Fruit fly (Drosophila melanogaster) whole organism, prepupa: ENCODE measurements around the gene dsd.

ENCODE experiments used
- Blimp-1 ChIP-seq: fragments of 200-800 bp; sonication (Bioruptor generic); optimal IDR thresholded peaks from 3 replicates; lab custom pipeline; 2017; ENCODE audit warnings: missing biosample characterization, missing genetic modification characterization, mild to moderate bottlenecking, moderate library complexity, missing genetic modification reagents
- CG10669 ChIP-seq: fragments of 200-800 bp; sonication (Bioruptor generic); optimal IDR thresholded peaks from 3 replicates; lab custom pipeline; 2018; ENCODE audit warnings: missing biosample characterization, mild to moderate bottlenecking, missing genetic modification characterization, moderate library complexity
- CG11762 ChIP-seq: fragments of 200-800 bp; sonication (Bioruptor generic); optimal IDR thresholded peaks from 3 replicates; lab custom pipeline; 2016; ENCODE audit warnings: missing biosample characterization, missing genetic modification characterization; ENCODE audit not compliant: insufficient read depth
- CG11902 ChIP-seq: fragments of 200-800 bp; sonication (Bioruptor generic); optimal IDR thresholded peaks from 3 replicates; lab custom pipeline; 2016; ENCODE audit warnings: missing biosample characterization, missing genetic modification characterization
- CG3032 ChIP-seq: fragments of 200-800 bp; optimal IDR thresholded peaks from 2 replicates; lab custom pipeline; 2019; ENCODE audit warnings: missing biosample characterization, mild to moderate bottlenecking, missing genetic modification characterization, moderate library complexity
- CG34406 ChIP-seq: fragments of 200-800 bp; sonication (Bioruptor generic); optimal IDR thresholded peaks from 3 replicates; lab custom pipeline; 2016; ENCODE audit warnings: missing biosample characterization, missing genetic modification characterization
- CG6163 ChIP-seq: fragments of 200-800 bp; sonication (Bioruptor generic); IDR thresholded peaks from 3 replicates; pipeline ENCODE4 v1.3.6; 2022; ENCODE audit warnings: missing biosample characterization, missing genetic modification characterization
- CG6276 ChIP-seq: fragments of 200-800 bp; sonication (Bioruptor generic); optimal IDR thresholded peaks from 2 replicates; lab custom pipeline; 2017; ENCODE audit warnings: missing biosample characterization, mild to moderate bottlenecking, missing genetic modification characterization
- CG6808 ChIP-seq: fragments of 200-800 bp; sonication (Bioruptor generic); optimal IDR thresholded peaks from 3 replicates; lab custom pipeline; 2017; ENCODE audit warnings: missing biosample characterization, missing genetic modification characterization, mild to moderate bottlenecking, moderate library complexity, missing genetic modification reagents
- CG6854 ChIP-seq: fragments of 200-800 bp; sonication (Bioruptor generic); optimal IDR thresholded peaks from 2 replicates; lab custom pipeline; 2017; ENCODE audit warnings: missing biosample characterization, mild to moderate bottlenecking, missing genetic modification characterization
- CG7368 ChIP-seq: fragments of 200-800 bp; sonication (Bioruptor generic); optimal IDR thresholded peaks from 3 replicates; lab custom pipeline; 2016; ENCODE audit warnings: missing biosample characterization, missing genetic modification characterization
- CG8119 ChIP-seq: fragments of 200-800 bp; sonication (Bioruptor generic); IDR thresholded peaks from 3 replicates; pipeline ENCODE4 v1.3.6; 2022; ENCODE audit warnings: missing biosample characterization, missing genetic modification characterization
- CG8319 ChIP-seq: fragments of 200-800 bp; sonication (Bioruptor generic); optimal IDR thresholded peaks from 3 replicates; lab custom pipeline; 2016; ENCODE audit warnings: missing biosample characterization, missing genetic modification characterization
- CG9139 ChIP-seq: fragments of 200-800 bp; sonication (Bioruptor generic); optimal IDR thresholded peaks from 3 replicates; lab custom pipeline; 2017; ENCODE audit warnings: missing biosample characterization, mild to moderate bottlenecking, missing genetic modification characterization
- Eip75B ChIP-seq: fragments of 200-800 bp; sonication (Bioruptor generic); optimal IDR thresholded peaks from 3 replicates; lab custom pipeline; 2016; ENCODE audit warnings: missing biosample characterization, missing genetic modification characterization
- Eip93F ChIP-seq: fragments of 200-800 bp; sonication (Bioruptor generic); optimal IDR thresholded peaks from 2 replicates; lab custom pipeline; 2016; ENCODE audit warnings: missing biosample characterization, mild to moderate bottlenecking, missing genetic modification characterization
- Gug ChIP-seq: fragments of 200-800 bp; sonication (Bioruptor generic); IDR thresholded peaks from 2 replicates; pipeline ENCODE4 v1.3.6; 2022; ENCODE audit warnings: missing biosample characterization, missing genetic modification characterization
- Hr38 ChIP-seq: sonication (Bioruptor generic); optimal IDR thresholded peaks from 2 replicates; lab custom pipeline; 2016; ENCODE audit warnings: missing biosample characterization, missing genetic modification characterization
- Sox102F ChIP-seq: fragments of 200-800 bp; sonication (Bioruptor generic); optimal IDR thresholded peaks from 2 replicates; lab custom pipeline; 2016; ENCODE audit warnings: missing biosample characterization, mild to moderate bottlenecking, missing genetic modification characterization
- acj6 ChIP-seq: fragments of 200-800 bp; sonication (Bioruptor generic); optimal IDR thresholded peaks from 3 replicates; lab custom pipeline; 2016; ENCODE audit warnings: missing biosample characterization, missing genetic modification characterization
- cyc ChIP-seq: fragments of 200-800 bp; sonication (Bioruptor generic); optimal IDR thresholded peaks from 3 replicates; lab custom pipeline; 2016; ENCODE audit warnings: missing biosample characterization, missing genetic modification characterization
- dac ChIP-seq: fragments of 200-800 bp; sonication (Bioruptor generic); optimal IDR thresholded peaks from 2 replicates; lab custom pipeline; 2017; ENCODE audit warnings: missing biosample characterization, mild to moderate bottlenecking, missing genetic modification characterization
- dsx ChIP-seq: fragments of 200-800 bp; optimal IDR thresholded peaks from 3 replicates; lab custom pipeline; 2019; ENCODE audit warnings: missing biosample characterization, mild to moderate bottlenecking, missing genetic modification characterization, moderate library complexity; ENCODE audit not compliant: poor library complexity, severe bottlenecking
- eg ChIP-seq: fragments of 200-800 bp; sonication (Bioruptor generic); IDR thresholded peaks from 3 replicates; pipeline ENCODE4 v1.3.6; 2022; ENCODE audit warnings: missing biosample characterization, missing genetic modification characterization
- fd59A ChIP-seq: fragments of 200-800 bp; sonication (Bioruptor generic); optimal IDR thresholded peaks from 2 replicates; lab custom pipeline; 2017; ENCODE audit warnings: missing biosample characterization, mild to moderate bottlenecking, missing genetic modification characterization, missing genetic modification reagents
- fd85E ChIP-seq: fragments of 200-800 bp; sonication (Bioruptor generic); optimal IDR thresholded peaks from 3 replicates; lab custom pipeline; 2016; ENCODE audit warnings: missing biosample characterization, missing genetic modification characterization
- fkh ChIP-seq: fragments of 200-800 bp; sonication (Bioruptor generic); optimal IDR thresholded peaks from 3 replicates; lab custom pipeline; 2017; ENCODE audit warnings: missing biosample characterization, mild to moderate bottlenecking, missing genetic modification characterization, moderate library complexity
- net ChIP-seq: fragments of 200-800 bp; sonication (Bioruptor generic); optimal IDR thresholded peaks from 3 replicates; lab custom pipeline; 2016; ENCODE audit warnings: missing biosample characterization, missing genetic modification characterization
- pdm3 ChIP-seq: fragments of 200-800 bp; sonication (Bioruptor generic); optimal IDR thresholded peaks from 3 replicates; lab custom pipeline; 2016; ENCODE audit warnings: missing biosample characterization, missing genetic modification characterization
- salr ChIP-seq, 2 experiments: fragments of 200-800 bp; sonication (Bioruptor generic); optimal IDR thresholded peaks; 3 replicates each; lab custom pipeline; 2016 to 2018; ENCODE audit warnings: missing biosample characterization in 2 of 2, missing genetic modification characterization in 2 of 2, mild to moderate bottlenecking in 1 of 2
- spab ChIP-seq: fragments of 200-800 bp; sonication (Bioruptor generic); optimal IDR thresholded peaks from 2 replicates; lab custom pipeline; 2017; ENCODE audit warnings: missing biosample characterization, mild to moderate bottlenecking, missing genetic modification characterization, missing genetic modification reagents
- vri ChIP-seq: fragments of 200-800 bp; sonication (Bioruptor generic); optimal IDR thresholded peaks from 3 replicates; lab custom pipeline; 2016; ENCODE audit warnings: missing biosample characterization, mild to moderate bottlenecking, missing genetic modification characterization

dsd gene

DNA sequence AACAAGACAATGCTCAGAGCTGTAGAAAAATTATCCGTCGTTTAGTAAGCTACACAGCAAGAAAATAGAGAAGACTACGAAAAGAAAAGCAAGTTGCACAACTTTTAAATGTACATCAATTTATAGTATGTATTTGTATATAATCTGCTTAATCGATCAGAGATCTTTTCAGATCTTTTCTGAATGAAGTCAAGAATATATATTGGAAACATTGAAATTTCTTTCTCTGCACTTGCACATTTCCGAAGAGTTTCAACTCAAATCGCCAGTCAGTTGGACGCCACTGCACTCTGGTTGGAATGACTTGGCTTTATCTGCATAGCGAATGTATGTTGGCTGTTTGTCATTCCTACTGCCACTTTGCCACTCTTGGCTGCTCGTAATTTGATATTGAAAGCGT lies 53.3 kb downstream of the dsd start (continued):
- TF ChIP-seq dac (peak; percentile 54), Hr38 (GFP tag; lab: Kevin White, UChicago) (no peak), fd85E (GFP tag; lab: Kevin White, UChicago) (peak; percentile 67), CG34406 (GFP tag; lab: Kevin White, UChicago) (peak; percentile 89), CG6808 (GFP tag; lab: Kevin White, UChicago) (peak; percentile 57), eg (GFP tag; lab: Robert Waterston, UW) (peak; percentile 88), pdm3 (GFP tag; lab: Kevin White, UChicago) (peak; percentile 89), Eip93F (GFP tag; lab: Kevin White, UChicago) (no peak), CG3032 (tag; lab: Kevin White, UChicago) (peak; percentile 65), Gug (GFP tag; lab: Robert Waterston, UW) (peak; percentile 81), cyc (GFP tag; lab: Kevin White, UChicago) (peak; percentile 87), dsx (no peak), CG8319 (GFP tag; lab: Kevin White, UChicago) (peak; percentile 91), net (GFP tag; lab: Kevin White, UChicago) (peak; percentile 82), Blimp-1 (GFP tag; lab: Kevin White, UChicago) (peak; percentile 57), Sox102F (GFP tag; lab: Kevin White, UChicago) (peak; percentile 85), CG7368 (GFP tag; lab: Kevin White, UChicago) (peak; percentile 84), salr (GFP tag; optimal IDR thresholded peaks at IDR 0.05; lab: Kevin White, UChicago) (peak; percentile 29 to 64), fd59A (GFP tag; lab: Kevin White, UChicago) (peak; percentile 62), CG6276 (GFP tag; lab: Kevin White, UChicago) (no peak), CG11762 (peak; percentile 86), CG9139 (GFP tag; lab: Kevin White, UChicago) (no peak), Eip75B (GFP tag; lab: Kevin White, UChicago) (peak; percentile 87)

DNA sequence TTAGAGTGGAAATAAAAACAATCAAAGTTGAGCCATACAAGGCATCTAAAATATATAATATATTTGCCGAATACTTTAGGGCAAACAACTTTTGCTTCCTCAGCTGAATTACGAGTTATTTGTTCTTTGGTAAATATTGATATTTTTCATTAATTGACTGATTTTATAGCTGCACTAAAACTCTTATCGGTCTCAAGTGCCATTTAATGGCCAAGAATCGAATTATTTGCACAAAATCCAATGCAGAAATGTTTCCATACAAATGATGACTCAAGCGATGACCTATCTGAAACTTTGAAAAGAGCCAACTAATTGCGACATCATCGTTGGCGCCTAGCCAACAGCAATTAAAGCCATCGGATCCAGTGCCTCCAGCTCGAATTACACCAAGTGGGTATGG lies 53.8 kb downstream of the dsd start:
- TF ChIP-seq fkh (no peak), CG8119 (GFP tag; lab: Robert Waterston, UW) (no peak), net (GFP tag; lab: Kevin White, UChicago) (no peak), CG11902 (GFP tag; lab: Kevin White, UChicago) (no peak), vri (no peak), CG6163 (GFP tag; lab: Robert Waterston, UW) (no peak), CG9139 (GFP tag; lab: Kevin White, UChicago) (no peak), acj6 (GFP tag; lab: Kevin White, UChicago) (no peak), salr (GFP tag; optimal IDR thresholded peaks at IDR 0.05; lab: Kevin White, UChicago) (no peak), CG6854 (GFP tag; lab: Kevin White, UChicago) (no peak), spab (no peak)

DNA sequence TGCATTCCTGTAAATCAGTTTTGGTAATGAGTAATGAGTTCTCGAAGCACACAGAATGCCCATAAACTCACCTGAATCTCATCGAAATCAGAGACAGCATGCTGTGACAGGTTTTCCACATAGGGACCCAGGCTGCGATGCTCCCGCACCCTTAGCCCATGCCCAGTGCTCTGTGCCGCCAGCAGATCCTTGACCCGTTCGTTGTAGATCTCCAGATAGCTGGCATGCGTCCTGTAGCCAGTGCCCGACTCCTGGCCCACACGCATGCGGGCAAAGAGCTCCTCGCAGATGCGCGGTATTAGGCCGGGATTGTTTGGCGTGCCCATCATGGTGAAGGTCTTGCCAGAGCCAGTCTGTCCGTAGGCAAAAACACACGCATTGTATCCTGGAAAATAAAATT lies 54.5 kb downstream of the dsd start:
- TF ChIP-seq eg (GFP tag; lab: Robert Waterston, UW) (no peak), Eip75B (GFP tag; lab: Kevin White, UChicago) (no peak), acj6 (GFP tag; lab: Kevin White, UChicago) (no peak), CG10669 (no peak)
- TF ChIP-seq, all 60 proteins: peak for 0
